Worm (Caenorhabditis elegans): ENCODE results near the gene dct-18.

- TF ChIP-seq snpc-4 (tag; optimal IDR thresholded peaks at IDR 0.05) (no peak), unc-62 (GFP tag; optimal IDR thresholded peaks at IDR 0.05) (no peak), fos-1 (tag; optimal IDR thresholded peaks at IDR 0.05) (no peak), R02D3.7 (tag; optimal IDR thresholded peaks at IDR 0.05) (no peak), elt-1 (tag; optimal IDR thresholded peaks at IDR 0.05) (no peak), elt-2 (tag; optimal IDR thresholded peaks at IDR 0.05) (no peak), nhr-237 (tag; optimal IDR thresholded peaks at IDR 0.05) (no peak), ceh-82 (tag; optimal IDR thresholded peaks at IDR 0.05) (no peak)
These were observed 28.5 kb downstream of the dct-18 start for ce11 chrII:12960206-12960605.
